Worm (Caenorhabditis elegans) whole organism, mixed stage, embryonic: ENCODE results near the gene ZK829.9.

Experiments used
- lin-32 ChIP-seq: fragments of 200-800 bp; sonication (Bioruptor generic); optimal IDR thresholded peaks from 2 replicates; lab custom pipeline; 2018; ENCODE audit warnings: mild to moderate bottlenecking, missing genetic modification characterization, missing compliant biosample characterization
- mab-5 ChIP-seq: fragments of 150-350 bp; optimal IDR thresholded peaks from 2 replicates; lab custom pipeline; 2014; ENCODE audit warnings: missing biosample characterization, missing genetic modification characterization
- nhr-12 ChIP-seq: fragments of 150-350 bp; optimal IDR thresholded peaks from 2 replicates; lab custom pipeline; 2014; ENCODE audit warnings: missing biosample characterization, missing genetic modification characterization
- nhr-237 ChIP-seq: fragments of 150-350 bp; optimal IDR thresholded peaks from 2 replicates; lab custom pipeline; 2014; ENCODE audit warnings: missing biosample characterization, missing genetic modification characterization

ce11 chrIV:11938554-11938953 is 31.8 kb upstream of the ZK829.9 start:
- TF ChIP-seq nhr-12 (no peak), mab-5 (tag; lab: Kevin White, UChicago) (no peak), nhr-237 (no peak), lin-32 (GFP tag; lab: Kevin White, UChicago) (no peak)
